Worm (Caenorhabditis elegans) whole organism, early embryonic: Measurements from ENCODE around the gene F53A9.1.

Experiments used
- B0310.2 ChIP-seq: sonication (generic microtip); optimal IDR thresholded peaks from 2 replicates; lab custom pipeline; 2016; ENCODE audit warnings: mild to moderate bottlenecking, missing genetic modification characterization, missing compliant biosample characterization
- F13C5.2 ChIP-seq: sonication (generic microtip); optimal IDR thresholded peaks from 2 replicates; lab custom pipeline; 2017; ENCODE audit warnings: mild to moderate bottlenecking, missing genetic modification characterization, inconsistent platforms, missing compliant biosample characterization
- ama-1 ChIP-seq: fragments of 150-350 bp; optimal IDR thresholded peaks from 2 replicates; lab custom pipeline; 2014
- ceh-13 ChIP-seq: fragments of 200-800 bp; sonication (Bioruptor generic); optimal IDR thresholded peaks from 2 replicates; lab custom pipeline; 2018; ENCODE audit warnings: mild to moderate bottlenecking, missing genetic modification characterization, missing compliant biosample characterization
- hmbx-1 ChIP-seq: sonication (generic microtip); optimal IDR thresholded peaks from 2 replicates; lab custom pipeline; 2016; ENCODE audit warnings: mild to moderate bottlenecking, missing genetic modification characterization, missing compliant biosample characterization
- pes-1 ChIP-seq: fragments of 200-800 bp; sonication (Bioruptor generic); IDR thresholded peaks from 2 replicates; pipeline ENCODE4 v1.3.6; 2022; ENCODE audit warnings: missing genetic modification reagents, missing genetic modification characterization, missing compliant biosample characterization
- sea-1 ChIP-seq: fragments of 200-800 bp; sonication (Bioruptor generic); conservative IDR thresholded peaks from 2 replicates; pipeline ENCODE4 v1.3.6; 2022; ENCODE audit warnings: missing genetic modification characterization, missing compliant biosample characterization

- TF ChIP-seq ama-1 (lab: Kevin White, UChicago), result no peak
- no peak for TF ChIP-seq sea-1 (GFP tag; lab: Robert Waterston, UW)
- no peak for TF ChIP-seq hmbx-1 (tag; lab: Kevin White, UChicago)
- no peak for TF ChIP-seq ceh-13 (GFP tag; lab: Kevin White, UChicago)
- TF ChIP-seq pes-1, result no peak
- no peak for TF ChIP-seq B0310.2
- no peak for TF ChIP-seq F13C5.2 (tag; lab: Kevin White, UChicago)
Measured at ce11 chrX:8761060-8761459, 49.7 kb downstream of the F53A9.1 start.
